Fruit fly (Drosophila melanogaster) whole organism, adult: ENCODE measurements around the gene CG12182.
A peak's percentile ranks its signal among the peaks of the same experiment; 100 is the strongest.

ENCODE experiments used
- CG11617 ChIP-seq: fragments of 200-800 bp; sonication (Bioruptor generic); optimal IDR thresholded peaks from 2 replicates; lab custom pipeline; 2017; ENCODE audit warnings: mild to moderate bottlenecking, missing biosample characterization, missing genetic modification reagents, missing genetic modification characterization
- CG12768 ChIP-seq: fragments of 200-800 bp; sonication (Bioruptor generic); optimal IDR thresholded peaks from 2 replicates; lab custom pipeline; 2017; ENCODE audit warnings: missing biosample characterization, missing genetic modification characterization, mild to moderate bottlenecking, moderate library complexity, missing genetic modification reagents
- CG14711 ChIP-seq: fragments of 200-800 bp; sonication (Bioruptor generic); optimal IDR thresholded peaks from 2 replicates; lab custom pipeline; 2018; ENCODE audit warnings: missing biosample characterization, mild to moderate bottlenecking, missing genetic modification characterization, moderate library complexity
- CG1620 ChIP-seq: fragments of 200-800 bp; sonication (Bioruptor generic); optimal IDR thresholded peaks from 2 replicates; lab custom pipeline; 2016; ENCODE audit warnings: missing biosample characterization, missing genetic modification characterization
- CG33017 ChIP-seq: fragments of 200-800 bp; sonication (Bioruptor generic); optimal IDR thresholded peaks from 2 replicates; lab custom pipeline; 2018; ENCODE audit warnings: missing biosample characterization, mild to moderate bottlenecking, missing genetic modification characterization, moderate library complexity
- CG5204 ChIP-seq: fragments of 200-800 bp; sonication (Bioruptor generic); optimal IDR thresholded peaks from 2 replicates; lab custom pipeline; 2016; ENCODE audit warnings: missing biosample characterization, missing genetic modification characterization
- CG7045 ChIP-seq: fragments of 200-800 bp; sonication (Bioruptor generic); optimal IDR thresholded peaks from 2 replicates; lab custom pipeline; 2017; ENCODE audit warnings: missing biosample characterization, mild to moderate bottlenecking, missing genetic modification characterization
- CG7101 ChIP-seq: fragments of 200-800 bp; sonication (Bioruptor generic); optimal IDR thresholded peaks from 2 replicates; lab custom pipeline; 2018; ENCODE audit warnings: missing biosample characterization, mild to moderate bottlenecking, missing genetic modification characterization, moderate library complexity
- Clk ChIP-seq: fragments of 200-800 bp; sonication (Bioruptor generic); optimal IDR thresholded peaks from 2 replicates; lab custom pipeline; 2017; ENCODE audit warnings: missing biosample characterization, missing genetic modification characterization
- Crg-1 ChIP-seq: fragments of 200-800 bp; sonication (Bioruptor generic); optimal IDR thresholded peaks from 2 replicates; lab custom pipeline; 2016; ENCODE audit warnings: missing biosample characterization, missing genetic modification characterization
- Hr96 ChIP-seq: fragments of 200-800 bp; sonication (Bioruptor generic); optimal IDR thresholded peaks from 2 replicates; lab custom pipeline; 2016; ENCODE audit warnings: missing biosample characterization, missing genetic modification characterization
- Mnt ChIP-seq: fragments of 200-800 bp; sonication (Bioruptor generic); optimal IDR thresholded peaks from 2 replicates; lab custom pipeline; 2016; ENCODE audit warnings: missing biosample characterization, mild to moderate bottlenecking, missing genetic modification characterization
- bab1 ChIP-seq: fragments of 200-800 bp; sonication (Bioruptor generic); optimal IDR thresholded peaks from 3 replicates; lab custom pipeline; 2019; ENCODE audit warnings: missing biosample characterization, mild to moderate bottlenecking, missing genetic modification characterization, moderate library complexity
- cic ChIP-seq: fragments of 200-800 bp; sonication (Bioruptor generic); optimal IDR thresholded peaks from 2 replicates; lab custom pipeline; 2017; ENCODE audit warnings: missing biosample characterization, mild to moderate bottlenecking, missing genetic modification characterization, moderate library complexity
- cnc ChIP-seq, 2 experiments: fragments of >200 bp; optimal IDR thresholded peaks; 2 replicates each; lab custom pipeline; 2017
- kay ChIP-seq: fragments of 200-800 bp; sonication (Bioruptor generic); peaks from one replicate; lab custom pipeline; 2016; ENCODE audit warnings: missing biosample characterization, missing genetic modification characterization, borderline replicate concordance
- ovo ChIP-seq: fragments of 200-800 bp; sonication (Bioruptor generic); optimal IDR thresholded peaks from 2 replicates; lab custom pipeline; 2016; ENCODE audit warnings: missing biosample characterization, missing genetic modification characterization
- pad ChIP-seq: fragments of 200-800 bp; sonication (Bioruptor generic); optimal IDR thresholded peaks from 3 replicates; lab custom pipeline; 2017; ENCODE audit warnings: missing biosample characterization, missing genetic modification characterization, mild to moderate bottlenecking, moderate library complexity, missing genetic modification reagents
- tj ChIP-seq: fragments of 200-800 bp; sonication (Bioruptor generic); optimal IDR thresholded peaks from 3 replicates; lab custom pipeline; 2017; ENCODE audit warnings: missing biosample characterization, mild to moderate bottlenecking, missing genetic modification characterization, moderate library complexity
- toe ChIP-seq: fragments of 200-800 bp; sonication (Bioruptor generic); optimal IDR thresholded peaks from 2 replicates; lab custom pipeline; 2016; ENCODE audit warnings: missing biosample characterization, missing genetic modification characterization

Gene CG12182

dm6 chr3L:2554118-2554814 is 45.1 kb downstream of the CG12182 start, which contains the start of gene Spn:
Gene Spn (minus strand): TSS chr3L:2554292.
- TF ChIP-seq Mnt (GFP tag; lab: Kevin White, UChicago) (peak; percentile 39), Crg-1 (GFP tag; lab: Kevin White, UChicago) (peak; percentile 36), CG7101 (peak; percentile 36), bab1 (GFP tag; lab: Kevin White, UChicago) (peak; percentile 40), tj (GFP tag; lab: Kevin White, UChicago) (peak; percentile 33), Clk (no peak), CG33017 (tag; lab: Kevin White, UChicago) (peak; percentile 45), cnc (optimal IDR thresholded peaks at IDR 0.05; lab: Kevin White, UChicago) (no peak), CG14711 (tag; lab: Kevin White, UChicago) (peak; percentile 31), CG1620 (GFP tag; lab: Kevin White, UChicago) (no peak), CG5204 (GFP tag; lab: Kevin White, UChicago) (no peak), kay (GFP tag; lab: Kevin White, UChicago) (peak; percentile 68), CG12768 (GFP tag; lab: Kevin White, UChicago) (peak; percentile 19), CG7045 (GFP tag; lab: Kevin White, UChicago) (peak; percentile 30), ovo (GFP tag; lab: Kevin White, UChicago) (no peak), CG11617 (GFP tag; lab: Kevin White, UChicago) (peak; percentile 6), Hr96 (no peak), cic (GFP tag; lab: Kevin White, UChicago) (peak; percentile 33)

- peak; percentile 1 for TF ChIP-seq CG11617 (GFP tag; lab: Kevin White, UChicago)
- no peak for TF ChIP-seq Crg-1 (GFP tag; lab: Kevin White, UChicago)
- TF ChIP-seq CG12768 (GFP tag; lab: Kevin White, UChicago), result peak; percentile 4
- peak; percentile 99 for TF ChIP-seq tj (GFP tag; lab: Kevin White, UChicago)
- no peak for TF ChIP-seq cnc (optimal IDR thresholded peaks at IDR 0.05; lab: Kevin White, UChicago)
- no peak for TF ChIP-seq cic (GFP tag; lab: Kevin White, UChicago)
- no peak for TF ChIP-seq bab1 (GFP tag; lab: Kevin White, UChicago)
- TF ChIP-seq CG7045 (GFP tag; lab: Kevin White, UChicago), result no peak
- TF ChIP-seq CG7101, result no peak
- no peak for TF ChIP-seq Hr96
- TF ChIP-seq kay (GFP tag; lab: Kevin White, UChicago), result no peak
- TF ChIP-seq CG5204 (GFP tag; lab: Kevin White, UChicago), result no peak
- TF ChIP-seq Mnt (GFP tag; lab: Kevin White, UChicago), result no peak
- no peak for TF ChIP-seq toe
- peak; percentile 99 for TF ChIP-seq pad (GFP tag; lab: Kevin White, UChicago)
- peak; percentile 91 for TF ChIP-seq ovo (GFP tag; lab: Kevin White, UChicago)
- TF ChIP-seq CG1620 (GFP tag; lab: Kevin White, UChicago), result peak; percentile 5
- TF ChIP-seq CG14711 (tag; lab: Kevin White, UChicago), result no peak
- TF ChIP-seq CG33017 (tag; lab: Kevin White, UChicago), result no peak
- TF ChIP-seq Clk, result no peak
Observed at dm6 chr3L:2552844-2553839, 46.2 kb downstream of the CG12182 start.

DNA sequence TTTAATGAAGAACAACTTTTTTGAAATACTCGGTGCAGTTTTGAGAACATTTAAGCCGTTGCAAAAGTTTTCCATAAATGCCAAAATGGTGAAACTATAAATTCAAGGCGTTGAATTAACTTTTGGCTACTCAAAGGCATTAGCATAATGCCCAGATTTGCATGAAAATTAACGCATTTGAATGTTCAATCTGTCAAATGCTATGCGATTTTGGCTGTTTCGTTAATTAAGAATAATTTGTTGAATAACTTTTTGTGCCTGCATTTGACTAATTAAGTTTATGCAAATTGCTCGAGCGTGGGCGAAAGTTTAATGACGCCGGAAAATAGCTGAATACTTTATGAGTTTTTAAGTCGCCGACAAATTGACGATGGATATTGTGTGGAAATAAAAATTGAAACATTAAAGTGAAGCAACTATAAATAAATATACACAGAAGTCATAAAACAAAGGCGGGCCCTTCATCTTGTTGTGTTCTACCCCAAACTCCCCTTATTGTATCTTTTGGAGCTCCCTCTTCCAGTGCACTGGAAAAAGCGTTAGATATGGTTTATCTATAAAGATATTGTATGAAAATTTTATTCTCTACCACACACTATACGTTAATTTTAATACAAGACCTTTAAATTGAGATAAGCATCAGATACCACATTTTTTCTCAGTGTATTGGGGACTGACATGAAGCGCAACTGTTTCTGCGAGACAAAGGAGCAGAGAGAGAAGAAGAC is 47.1 kb downstream of the CG12182 start:
- TF ChIP-seq tj (GFP tag; lab: Kevin White, UChicago) (no peak), CG1620 (GFP tag; lab: Kevin White, UChicago) (no peak), CG14711 (tag; lab: Kevin White, UChicago) (peak; percentile 51), CG33017 (tag; lab: Kevin White, UChicago) (no peak), kay (GFP tag; lab: Kevin White, UChicago) (peak; percentile 35), pad (GFP tag; lab: Kevin White, UChicago) (no peak), Hr96 (no peak), cnc (optimal IDR thresholded peaks at IDR 0.05; lab: Kevin White, UChicago) (no peak), ovo (GFP tag; lab: Kevin White, UChicago) (no peak)

DNA sequence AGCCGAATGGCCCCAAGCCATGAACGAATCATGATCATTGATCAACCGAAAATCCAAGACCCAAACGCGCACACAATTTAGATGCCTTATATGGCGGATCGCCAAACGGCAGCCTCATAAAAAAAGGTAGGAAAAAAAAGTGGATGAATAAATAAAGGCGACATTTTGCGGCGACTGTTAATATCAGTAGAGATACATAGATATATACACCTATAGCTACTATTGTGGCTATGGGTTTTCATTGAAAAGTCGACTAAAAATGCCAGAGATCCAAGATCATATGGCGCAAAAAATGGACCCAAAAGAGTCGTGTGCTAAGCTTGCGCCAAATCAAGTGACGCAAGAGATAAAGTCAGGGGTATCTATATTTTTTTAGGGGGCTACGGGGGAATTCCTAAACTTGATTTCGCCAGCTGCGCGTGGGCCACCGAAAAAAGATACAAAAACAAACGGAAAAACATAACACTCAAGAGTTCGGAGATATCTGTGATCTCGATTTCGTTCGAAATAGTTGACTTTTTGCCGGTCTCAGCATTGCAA is 48.2 kb downstream of the CG12182 start:
- TF ChIP-seq CG1620 (GFP tag; lab: Kevin White, UChicago) (no peak), CG11617 (GFP tag; lab: Kevin White, UChicago) (no peak), CG5204 (GFP tag; lab: Kevin White, UChicago) (no peak), ovo (GFP tag; lab: Kevin White, UChicago) (no peak), Clk (no peak), CG14711 (tag; lab: Kevin White, UChicago) (no peak), tj (GFP tag; lab: Kevin White, UChicago) (no peak), CG33017 (tag; lab: Kevin White, UChicago) (no peak), kay (GFP tag; lab: Kevin White, UChicago) (no peak), pad (GFP tag; lab: Kevin White, UChicago) (no peak), cnc (optimal IDR thresholded peaks at IDR 0.05; lab: Kevin White, UChicago) (no peak), Mnt (GFP tag; lab: Kevin White, UChicago) (no peak), Hr96 (no peak)
